Worm (Caenorhabditis elegans) whole organism, late embryonic: ENCODE data around the gene B0285.6.

ENCODE experiments used
- K02D7.2 ChIP-seq: sonication (generic microtip); optimal IDR thresholded peaks from 2 replicates; lab custom pipeline; 2017; ENCODE audit warnings: mild to moderate bottlenecking, missing genetic modification characterization, missing compliant biosample characterization
- K09A11.1 ChIP-seq: sonication (generic microtip); optimal IDR thresholded peaks from 2 replicates; lab custom pipeline; 2017; ENCODE audit warnings: antibody characterized with exemption, mild to moderate bottlenecking, missing genetic modification characterization, missing compliant biosample characterization; ENCODE audit not compliant: insufficient read depth
- T23F11.4 ChIP-seq: fragments of 200-800 bp; sonication (Bioruptor generic); optimal IDR thresholded peaks from 2 replicates; lab custom pipeline; 2018; ENCODE audit warnings: mild to moderate bottlenecking, missing genetic modification characterization, missing compliant biosample characterization
- ceh-18 ChIP-seq: sonication (generic microtip); optimal IDR thresholded peaks from 2 replicates; lab custom pipeline; 2016; ENCODE audit warnings: missing genetic modification characterization, missing compliant biosample characterization
- ceh-9 ChIP-seq: sonication (generic microtip); optimal IDR thresholded peaks from 2 replicates; lab custom pipeline; 2016; ENCODE audit warnings: mild to moderate bottlenecking, missing genetic modification characterization, inconsistent platforms, missing compliant biosample characterization
- che-1 ChIP-seq: sonication (generic microtip); optimal IDR thresholded peaks from 2 replicates; lab custom pipeline; 2016; ENCODE audit warnings: mild to moderate bottlenecking, missing genetic modification characterization, missing compliant biosample characterization
- elt-4 ChIP-seq: sonication (generic microtip); optimal IDR thresholded peaks from 2 replicates; lab custom pipeline; 2016; ENCODE audit warnings: missing genetic modification characterization, missing compliant biosample characterization
- nhr-11 ChIP-seq: fragments of 150-350 bp; optimal IDR thresholded peaks from 2 replicates; lab custom pipeline; 2014; ENCODE audit warnings: missing biosample characterization, missing genetic modification characterization
- pax-1 ChIP-seq: fragments of 150-350 bp; optimal IDR thresholded peaks from 2 replicates; lab custom pipeline; 2014; ENCODE audit warnings: missing biosample characterization, missing genetic modification characterization
- tbx-2 ChIP-seq: sonication (generic microtip); optimal IDR thresholded peaks from 2 replicates; lab custom pipeline; 2016; ENCODE audit warnings: missing genetic modification characterization, missing compliant biosample characterization

- TF ChIP-seq che-1 (tag; lab: Kevin White, UChicago) (no peak), pax-1 (tag; lab: Kevin White, UChicago) (no peak), nhr-11 (tag; lab: Kevin White, UChicago) (no peak), K02D7.2 (tag; lab: Kevin White, UChicago) (no peak), tbx-2 (tag; lab: Kevin White, UChicago) (no peak), T23F11.4 (GFP tag; lab: Kevin White, UChicago) (no peak), elt-4 (tag; lab: Kevin White, UChicago) (no peak), ceh-18 (tag; lab: Kevin White, UChicago) (no peak), K09A11.1 (tag; lab: Kevin White, UChicago) (no peak), ceh-9 (tag; lab: Kevin White, UChicago) (no peak)
Measured at ce11 chrIII:4397115-4397514, 47.2 kb downstream of the B0285.6 start, which contains the start of gene R07E5.5.
